Fruit fly (Drosophila melanogaster): Measurements from ENCODE around the gene CG4259.

The CG4259 gene

DNA sequence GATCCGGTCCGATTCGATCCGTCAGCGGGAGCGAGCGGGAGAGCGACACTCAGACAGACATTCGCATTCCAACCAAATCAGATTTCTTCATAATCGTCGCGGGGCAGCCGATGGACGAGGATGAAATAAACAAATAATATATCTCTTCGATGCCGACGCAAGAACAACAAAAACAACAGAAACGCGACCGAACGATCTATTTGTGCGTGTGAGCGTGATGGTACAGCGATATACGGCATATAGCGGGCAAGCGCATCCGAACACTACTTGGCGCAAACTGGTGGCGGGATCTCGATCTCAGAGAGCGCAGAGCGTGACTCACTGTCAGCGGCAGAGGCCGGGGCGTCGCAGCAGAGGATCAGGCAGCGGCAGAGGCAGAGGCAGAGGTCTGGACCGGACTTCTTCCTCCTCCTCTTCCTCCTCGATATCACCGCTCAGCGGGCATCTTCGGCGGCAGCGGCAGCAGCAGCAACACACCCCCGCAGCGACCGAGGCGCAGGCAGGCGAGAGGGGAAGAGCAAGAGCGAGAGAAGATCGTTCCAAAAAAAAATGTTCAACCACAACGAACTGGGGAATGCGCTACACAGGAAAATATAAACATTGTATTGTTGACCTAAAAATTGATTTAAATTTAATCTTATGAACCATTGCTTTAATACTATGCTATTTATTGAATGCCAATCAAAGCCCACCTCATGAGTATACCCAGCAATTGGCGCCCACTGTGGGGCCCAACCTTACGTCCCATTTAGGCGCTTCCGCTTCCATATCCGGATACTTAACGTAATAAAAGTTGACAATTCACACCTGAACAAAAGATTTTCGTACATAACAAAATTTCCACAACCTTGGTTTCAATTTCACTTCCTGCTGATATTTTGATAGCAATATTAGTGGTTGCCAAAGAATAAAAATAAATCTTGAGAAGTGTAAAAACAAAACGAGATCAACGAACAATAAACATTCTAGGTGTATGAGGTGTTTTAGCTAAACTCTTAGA, 32.5 kb upstream of the CG4259 start (continued):
- TF ChIP-seq Ssrp (tag; optimal IDR thresholded peaks at IDR 0.05) (peak; percentile 63), yki (optimal IDR thresholded peaks at IDR 0.05) (no peak), lmd (GFP tag; IDR thresholded peaks at IDR 0.05) (peak; percentile 36; the same call in 1 of the 2 replicates), CG14710 (tag; optimal IDR thresholded peaks at IDR 0.05) (peak; percentile 34), CG10147 (GFP tag; optimal IDR thresholded peaks at IDR 0.05) (no peak), Mes4 (GFP tag; optimal IDR thresholded peaks at IDR 0.05) (peak; percentile 23), gsb (GFP tag; IDR thresholded peaks at IDR 0.05) (0 out of 2 replicates have a peak, but pooled peaks have one; percentile 13), CHES-1-like (GFP tag; optimal IDR thresholded peaks at IDR 0.05) (peak; percentile 7), CG8388 (GFP tag; optimal IDR thresholded peaks at IDR 0.05) (peak; percentile 11), salm (tag; optimal IDR thresholded peaks at IDR 0.05) (no peak), hbn (GFP tag; IDR thresholded peaks at IDR 0.05; ENCODE audit: partially characterized antibody) (no peak), CG10274 (GFP tag; optimal IDR thresholded peaks at IDR 0.05) (peak; percentile 98), CG2875 (GFP tag; optimal IDR thresholded peaks at IDR 0.05) (peak; percentile 12), crol (GFP tag; IDR thresholded peaks at IDR 0.05) (peak; percentile 100), row (GFP tag; IDR thresholded peaks at IDR 0.05) (peak; percentile 83), CG11723 (GFP tag; optimal IDR thresholded peaks at IDR 0.05) (no peak), prd (optimal IDR thresholded peaks at IDR 0.05) (no peak), prd (GFP tag; IDR thresholded peaks at IDR 0.05) (peak; percentile 60), CG10543 (GFP tag; optimal IDR thresholded peaks at IDR 0.05) (peak; percentile 76), sqz (GFP tag; optimal IDR thresholded peaks at IDR 0.05) (peak; percentile 94), CG34376 (GFP tag; optimal IDR thresholded peaks at IDR 0.05) (peak; percentile 54), ftz-f1 (GFP tag; optimal IDR thresholded peaks at IDR 0.05) (peak; percentile 52), Dfd (GFP tag; optimal IDR thresholded peaks at IDR 0.05) (no peak), CG18011 (GFP tag; optimal IDR thresholded peaks at IDR 0.05) (no peak), pzg (GFP tag; optimal IDR thresholded peaks at IDR 0.05) (no peak), ac (GFP tag; optimal IDR thresholded peaks at IDR 0.05) (no peak), schlank (tag; optimal IDR thresholded peaks at IDR 0.05) (no peak), CG9797 (GFP tag; optimal IDR thresholded peaks at IDR 0.05) (no peak), ewg (GFP tag; optimal IDR thresholded peaks at IDR 0.05) (peak; percentile 47), Deaf1 (tag; optimal IDR thresholded peaks at IDR 0.05) (peak; percentile 86), Hsf (GFP tag; optimal IDR thresholded peaks at IDR 0.05) (peak; percentile 19), vfl (GFP tag; optimal IDR thresholded peaks at IDR 0.05) (peak; percentile 22), inv (GFP tag; IDR thresholded peaks at IDR 0.05; ENCODE audit: partially characterized antibody) (no peak), CG2202 (tag; optimal IDR thresholded peaks at IDR 0.05) (peak; percentile 8), CG8089 (GFP tag; optimal IDR thresholded peaks at IDR 0.05) (peak; percentile 19), Eip74EF (GFP tag; optimal IDR thresholded peaks at IDR 0.05) (peak in 1 of 2 experiments; percentile 34), CG14014 (GFP tag; IDR thresholded peaks at IDR 0.05) (no peak), Meics (GFP tag; optimal IDR thresholded peaks at IDR 0.05) (peak; percentile 44), Antp (GFP tag; optimal IDR thresholded peaks at IDR 0.05) (peak; percentile 10), ash1 (GFP tag; optimal IDR thresholded peaks at IDR 0.05) (no peak), org-1 (GFP tag; optimal IDR thresholded peaks at IDR 0.05) (no peak), CG9609 (GFP tag; optimal IDR thresholded peaks at IDR 0.05) (peak; percentile 49), ap (GFP tag; IDR thresholded peaks at IDR 0.05) (peak; percentile 34; the same call in 1 of the 2 replicates), zf30C (GFP tag; optimal IDR thresholded peaks at IDR 0.05) (peak; percentile 40), tin (GFP tag; optimal IDR thresholded peaks at IDR 0.05) (peak; percentile 50), z (GFP tag; IDR thresholded peaks at IDR 0.05) (peak; percentile 32; the same call in 1 of the 3 replicates), CG43689 (GFP tag; IDR thresholded peaks at IDR 0.05) (peak; percentile 37; the same call in 1 of the 2 replicates), Pdp1 (GFP tag; optimal IDR thresholded peaks at IDR 0.05) (peak; percentile 27 to 50)
